Worm (Caenorhabditis elegans): ENCODE measurements around the gene srj-18.

The srj-18 gene

DNA sequence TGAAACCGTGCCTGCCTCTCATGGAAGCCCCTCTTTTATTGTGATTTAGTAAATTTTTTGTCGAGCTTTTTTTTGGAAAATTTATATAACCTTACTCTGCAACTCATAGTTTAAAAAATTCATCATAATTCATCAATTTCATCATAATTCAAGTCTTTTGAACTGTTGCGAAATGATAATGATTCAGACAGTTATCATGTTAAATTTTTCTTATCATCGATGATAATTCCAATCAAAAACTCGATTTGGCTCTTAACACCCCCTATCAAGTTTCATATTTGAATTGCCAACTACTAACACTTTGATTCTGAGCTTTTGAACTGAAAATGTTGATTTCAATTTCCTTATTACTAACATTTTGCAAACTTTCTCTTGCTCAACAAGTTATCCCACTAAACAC lies 36.0 kb downstream of the srj-18 start, which contains the start of gene F54E2.1:
Gene F54E2.1, plus strand, starts transcription at position 235 of the 400 bp plus-strand sequence.
- TF ChIP-seq fos-1 (tag; optimal IDR thresholded peaks at IDR 0.05) = peak; percentile 64
- no peak for TF ChIP-seq nhr-25 (tag; optimal IDR thresholded peaks at IDR 0.05)
- TF ChIP-seq elt-2 (tag; optimal IDR thresholded peaks at IDR 0.05) = peak; percentile 95
- TF ChIP-seq pqm-1 (tag; optimal IDR thresholded peaks at IDR 0.05) = peak; percentile 94
- TF ChIP-seq pha-4 (tag; optimal IDR thresholded peaks at IDR 0.05) = no peak
- TF ChIP-seq unc-62 (GFP tag; optimal IDR thresholded peaks at IDR 0.05) = no peak

DNA sequence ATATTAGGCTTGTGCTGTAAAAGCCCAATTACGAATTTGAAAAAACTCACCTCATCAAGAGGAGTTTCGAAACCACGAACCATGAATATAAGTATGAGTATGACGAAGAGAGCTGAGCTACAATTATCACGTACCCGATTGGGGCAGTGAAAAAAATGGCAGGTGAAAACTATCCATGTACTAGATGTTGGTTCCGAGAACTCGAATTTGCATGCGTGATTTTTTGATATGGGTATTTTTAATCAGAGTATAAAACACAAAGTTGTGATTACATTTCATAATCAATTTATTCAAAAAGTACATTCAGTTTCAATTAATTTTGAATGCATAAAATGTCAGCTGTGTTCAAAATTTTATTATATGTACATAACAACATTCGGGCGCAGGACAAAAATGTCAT lies 39.7 kb downstream of the srj-18 start, which contains the start of gene F54E2.9:
Gene F54E2.9, minus strand, starts transcription at position 132 of the 400 bp plus-strand sequence.
- TF ChIP-seq unc-39 (tag; optimal IDR thresholded peaks at IDR 0.05) (no peak), pqm-1 (tag; optimal IDR thresholded peaks at IDR 0.05) (no peak), pha-4 (tag; optimal IDR thresholded peaks at IDR 0.05) (no peak), lin-15B (tag; optimal IDR thresholded peaks at IDR 0.05) (no peak), nhr-77 (tag; optimal IDR thresholded peaks at IDR 0.05) (no peak), elt-2 (tag; optimal IDR thresholded peaks at IDR 0.05) (no peak), nhr-23 (tag; optimal IDR thresholded peaks at IDR 0.05) (no peak), ceh-9 (tag; optimal IDR thresholded peaks at IDR 0.05) (no peak), nfya-1 (tag; optimal IDR thresholded peaks at IDR 0.05; ENCODE audit: insufficient read depth) (no peak), tbx-2 (tag; optimal IDR thresholded peaks at IDR 0.05) (no peak), elt-3 (tag; optimal IDR thresholded peaks at IDR 0.05) (no peak), jun-1 (tag; optimal IDR thresholded peaks at IDR 0.05) (no peak), nhr-25 (tag; optimal IDR thresholded peaks at IDR 0.05) (no peak), ceh-82 (tag; optimal IDR thresholded peaks at IDR 0.05) (no peak), egl-5 (tag; optimal IDR thresholded peaks at IDR 0.05) (no peak), nhr-28 (tag; optimal IDR thresholded peaks at IDR 0.05) (no peak), ZK546.5 (tag; optimal IDR thresholded peaks at IDR 0.05) (no peak), skn-1 (tag; optimal IDR thresholded peaks at IDR 0.05) (no peak), fkh-2 (tag; optimal IDR thresholded peaks at IDR 0.05) (no peak)

DNA sequence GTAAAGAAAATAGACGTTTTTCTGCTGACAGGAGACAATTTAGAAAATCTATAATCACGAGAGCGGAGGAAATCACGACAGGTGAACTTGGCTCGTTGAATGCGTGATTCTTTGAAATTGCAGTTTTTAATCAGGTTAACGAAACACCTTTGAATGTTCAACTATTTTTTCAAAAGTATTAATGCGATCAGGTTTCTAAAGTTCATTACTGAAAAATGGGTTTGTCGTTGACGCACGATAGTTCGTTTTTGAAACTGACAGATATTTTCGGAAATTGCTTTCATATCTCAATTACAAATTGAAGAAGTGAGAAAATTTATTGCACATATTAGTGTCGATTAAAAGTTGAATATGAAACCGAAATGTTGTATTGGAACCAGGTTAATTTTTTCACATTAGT lies 41.8 kb downstream of the srj-18 start, which contains the start of gene F54E2.5:
Gene F54E2.5, minus strand, starts transcription at position 101 of the 400 bp plus-strand sequence.
- TF ChIP-seq ceh-28 (tag; optimal IDR thresholded peaks at IDR 0.05) (no peak), pha-4 (tag; optimal IDR thresholded peaks at IDR 0.05) (no peak), ceh-16 (tag; optimal IDR thresholded peaks at IDR 0.05) (no peak), nhr-23 (tag; optimal IDR thresholded peaks at IDR 0.05) (no peak), R02D3.7 (tag; optimal IDR thresholded peaks at IDR 0.05) (no peak), egl-5 (tag; optimal IDR thresholded peaks at IDR 0.05) (no peak), nhr-25 (tag; optimal IDR thresholded peaks at IDR 0.05) (no peak), eor-1 (tag; optimal IDR thresholded peaks at IDR 0.05) (no peak), unc-62 (GFP tag; optimal IDR thresholded peaks at IDR 0.05) (no peak), fos-1 (tag; optimal IDR thresholded peaks at IDR 0.05) (no peak), skn-1 (tag; optimal IDR thresholded peaks at IDR 0.05) (no peak), nhr-12 (tag; optimal IDR thresholded peaks at IDR 0.05) (no peak), pqm-1 (tag; optimal IDR thresholded peaks at IDR 0.05) (no peak), fkh-10 (GFP tag; optimal IDR thresholded peaks at IDR 0.05) (no peak)

DNA sequence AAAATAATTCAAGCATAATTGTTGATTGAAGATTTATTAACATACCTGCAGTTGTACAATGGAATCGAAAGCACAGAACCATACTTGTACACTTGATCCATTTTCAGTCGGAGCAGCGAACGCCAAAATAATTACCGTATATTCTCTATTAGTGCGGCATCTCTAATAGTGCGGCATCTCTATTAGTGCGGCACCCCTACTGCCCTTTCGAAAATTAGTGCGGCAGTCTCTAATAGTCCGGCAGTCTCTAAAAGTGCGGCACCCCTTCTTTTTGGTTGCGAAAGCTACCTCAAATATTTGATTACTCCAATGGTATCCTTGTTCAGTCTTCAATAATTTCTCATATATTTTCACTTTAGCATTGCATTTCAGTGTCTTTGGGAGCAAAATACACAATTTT lies 44.0 kb downstream of the srj-18 start, which contains the start of gene srt-34:
Gene srt-34, minus strand, starts transcription at position 101 of the 400 bp plus-strand sequence.
- no peak for TF ChIP-seq egl-5 (tag; optimal IDR thresholded peaks at IDR 0.05)
- TF ChIP-seq tbx-2 (tag; optimal IDR thresholded peaks at IDR 0.05) = no peak
- TF ChIP-seq ceh-16 (tag; optimal IDR thresholded peaks at IDR 0.05) = no peak

DNA sequence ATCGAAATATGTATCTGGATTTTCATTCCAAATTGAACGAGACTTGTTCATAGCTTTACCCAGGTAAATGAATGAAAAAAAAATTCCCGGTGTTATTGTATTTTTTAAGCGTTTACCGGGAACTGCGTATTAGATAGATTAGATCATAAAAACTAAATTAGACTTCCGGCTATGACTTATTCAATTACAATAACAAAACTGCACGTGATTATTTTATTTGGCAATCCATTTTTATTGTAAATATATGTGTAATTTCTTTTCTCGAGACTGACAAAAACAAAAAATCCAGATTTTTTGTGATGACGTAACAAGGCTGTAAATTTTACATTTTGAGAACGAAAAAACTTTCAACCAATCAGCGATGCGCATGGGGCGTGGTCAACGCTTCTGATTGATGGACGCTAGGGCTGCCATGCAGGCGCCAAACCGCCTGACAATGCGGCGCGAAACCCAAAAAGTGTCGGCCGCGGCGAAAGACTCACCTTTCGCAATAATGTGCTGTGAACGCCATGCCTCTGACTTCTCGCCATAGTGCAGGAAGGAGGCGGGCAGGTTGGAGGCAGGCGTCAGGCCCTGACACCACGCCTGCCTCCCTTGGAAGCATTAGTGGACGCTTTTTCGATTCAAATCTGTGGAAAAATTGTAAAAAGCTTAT lies 47.6 kb downstream of the srj-18 start, which contains the start of gene srh-36:
Gene srh-36, minus strand, starts transcription at position 51 of the 655 bp plus-strand sequence.
- TF ChIP-seq nfya-1 (tag; optimal IDR thresholded peaks at IDR 0.05; ENCODE audit: insufficient read depth) (peak; percentile 46), nhr-76 (tag; optimal IDR thresholded peaks at IDR 0.05) (no peak)
